Worm (Caenorhabditis elegans) whole organism, L3 larva: Measurements from ENCODE around the gene Y43C5A.4.

Experiments
- R02D3.7 ChIP-seq: fragments of 150-350 bp; optimal IDR thresholded peaks from 2 replicates; lab custom pipeline; 2014; ENCODE audit warnings: missing biosample characterization, missing genetic modification characterization
- ZK546.5 ChIP-seq: sonication (generic microtip); optimal IDR thresholded peaks from 2 replicates; lab custom pipeline; 2017; ENCODE audit warnings: missing biosample characterization, missing genetic modification characterization
- aly-2 ChIP-seq: fragments of 150-350 bp; optimal IDR thresholded peaks from 2 replicates; lab custom pipeline; 2014; ENCODE audit warnings: missing biosample characterization, missing genetic modification characterization
- ama-1 ChIP-seq: fragments of 150-350 bp; optimal IDR thresholded peaks from 2 replicates; lab custom pipeline; 2018
- ceh-16 ChIP-seq: sonication (generic microtip); optimal IDR thresholded peaks from 2 replicates; lab custom pipeline; 2017; ENCODE audit warnings: missing biosample characterization, missing genetic modification characterization
- ceh-28 ChIP-seq: fragments of 150-350 bp; optimal IDR thresholded peaks from 2 replicates; lab custom pipeline; 2014; ENCODE audit warnings: missing biosample characterization, missing genetic modification reagents, missing genetic modification characterization
- ceh-9 ChIP-seq: sonication (generic microtip); optimal IDR thresholded peaks from 2 replicates; lab custom pipeline; 2018; ENCODE audit warnings: missing biosample characterization, missing genetic modification characterization
- elt-2 ChIP-seq: sonication (generic microtip); optimal IDR thresholded peaks from 2 replicates; lab custom pipeline; 2016; ENCODE audit warnings: missing genetic modification reagents, mild to moderate bottlenecking, missing genetic modification characterization, missing compliant biosample characterization
- elt-3 ChIP-seq, 3 experiments: fragments of 150-350 bp in 1 of 3; sonication (generic microtip) in 2 of 3; optimal IDR thresholded peaks; 2 replicates in 2 of 3; 4 replicates in 1 of 3; lab custom pipeline; 2014 to 2017; ENCODE audit warnings: missing biosample characterization in 3 of 3, missing genetic modification characterization in 3 of 3
- eor-1 ChIP-seq, 2 experiments: fragments of 150-350 bp; optimal IDR thresholded peaks; 2 replicates each; lab custom pipeline; 2014 to 2018; ENCODE audit warnings: missing biosample characterization in 2 of 2, missing genetic modification characterization in 2 of 2
- fkh-10 ChIP-seq: sonication (generic microtip); optimal IDR thresholded peaks from 2 replicates; lab custom pipeline; 2017; ENCODE audit warnings: missing biosample characterization, missing genetic modification reagents, missing genetic modification characterization
- fkh-2 ChIP-seq: fragments of 150-350 bp; optimal IDR thresholded peaks from 2 replicates; lab custom pipeline; 2014; ENCODE audit warnings: missing biosample characterization, missing genetic modification reagents, missing genetic modification characterization
- fos-1 ChIP-seq: fragments of 150-350 bp; optimal IDR thresholded peaks from 2 replicates; lab custom pipeline; 2014; ENCODE audit warnings: missing biosample characterization, missing genetic modification characterization
- hmg-11 ChIP-seq: sonication (generic microtip); optimal IDR thresholded peaks from 2 replicates; lab custom pipeline; 2016; ENCODE audit warnings: missing genetic modification characterization, missing compliant biosample characterization
- jun-1 ChIP-seq: fragments of 150-350 bp; optimal IDR thresholded peaks from 2 replicates; lab custom pipeline; 2014; ENCODE audit warnings: missing biosample characterization, missing genetic modification reagents, missing genetic modification characterization
- lin-39 ChIP-seq: fragments of 150-350 bp; optimal IDR thresholded peaks from 2 replicates; lab custom pipeline; 2018; ENCODE audit warnings: missing biosample characterization, missing genetic modification reagents, missing genetic modification characterization
- lsy-12 ChIP-seq: sonication (generic microtip); optimal IDR thresholded peaks from 2 replicates; lab custom pipeline; 2016; ENCODE audit warnings: mild to moderate bottlenecking, missing genetic modification characterization, missing compliant biosample characterization
- mdl-1 ChIP-seq: fragments of 150-350 bp; optimal IDR thresholded peaks from 2 replicates; lab custom pipeline; 2014; ENCODE audit warnings: missing biosample characterization, missing genetic modification characterization
- mml-1 ChIP-seq: fragments of 150-350 bp; sonication (generic microtip); optimal IDR thresholded peaks from 3 replicates; lab custom pipeline; 2014; ENCODE audit warnings: missing biosample characterization, missing genetic modification characterization
- nhr-12 ChIP-seq: fragments of 150-350 bp; optimal IDR thresholded peaks from 2 replicates; lab custom pipeline; 2014; ENCODE audit warnings: missing biosample characterization, missing genetic modification characterization
- nhr-23 ChIP-seq: fragments of 150-350 bp; optimal IDR thresholded peaks from 2 replicates; lab custom pipeline; 2014; ENCODE audit warnings: missing biosample characterization, missing genetic modification reagents, missing genetic modification characterization
- nhr-237 ChIP-seq: fragments of 150-350 bp; optimal IDR thresholded peaks from 2 replicates; lab custom pipeline; 2014; ENCODE audit warnings: missing biosample characterization, missing genetic modification characterization
- nhr-25 ChIP-seq: sonication (generic microtip); optimal IDR thresholded peaks from 2 replicates; lab custom pipeline; 2017; ENCODE audit warnings: missing biosample characterization, missing genetic modification characterization
- nhr-28 ChIP-seq: fragments of 150-350 bp; optimal IDR thresholded peaks from 2 replicates; lab custom pipeline; 2014; ENCODE audit warnings: missing biosample characterization, missing genetic modification characterization
- nhr-43 ChIP-seq: sonication (generic microtip); optimal IDR thresholded peaks from 2 replicates; lab custom pipeline; 2016; ENCODE audit warnings: mild to moderate bottlenecking, missing genetic modification characterization, missing compliant biosample characterization; ENCODE audit not compliant: poor library complexity, severe bottlenecking
- nhr-67 ChIP-seq: fragments of 150-350 bp; optimal IDR thresholded peaks from 2 replicates; lab custom pipeline; 2014; ENCODE audit warnings: missing biosample characterization, missing genetic modification characterization
- nhr-76 ChIP-seq: fragments of 150-350 bp; sonication (generic microtip); optimal IDR thresholded peaks from 5 replicates; lab custom pipeline; 2014; ENCODE audit warnings: missing biosample characterization, missing genetic modification characterization
- pha-4 ChIP-seq: fragments of 150-350 bp; optimal IDR thresholded peaks from 2 replicates; lab custom pipeline; 2014; ENCODE audit warnings: missing biosample characterization, missing genetic modification reagents, missing genetic modification characterization
- pqm-1 ChIP-seq: fragments of 150-350 bp; optimal IDR thresholded peaks from 2 replicates; lab custom pipeline; 2017; ENCODE audit warnings: missing biosample characterization, missing genetic modification characterization, inconsistent platforms
- sea-2 ChIP-seq: fragments of 150-350 bp; sonication (generic microtip); optimal IDR thresholded peaks from 4 replicates; lab custom pipeline; 2014; ENCODE audit warnings: missing biosample characterization, missing genetic modification reagents, missing genetic modification characterization
- tbx-2 ChIP-seq: sonication (generic microtip); optimal IDR thresholded peaks from 2 replicates; lab custom pipeline; 2016; ENCODE audit warnings: mild to moderate bottlenecking, missing genetic modification characterization, missing compliant biosample characterization
- unc-39 ChIP-seq: sonication (generic microtip); optimal IDR thresholded peaks from 4 replicates; lab custom pipeline; 2017; ENCODE audit warnings: missing biosample characterization, missing genetic modification characterization
- unc-62 ChIP-seq: fragments of 150-350 bp; sonication (generic microtip); optimal IDR thresholded peaks from 4 replicates; lab custom pipeline; 2014; ENCODE audit warnings: missing biosample characterization, missing genetic modification reagents, missing genetic modification characterization
- ztf-11 ChIP-seq: fragments of 150-350 bp; optimal IDR thresholded peaks from 2 replicates; lab custom pipeline; 2014; ENCODE audit warnings: missing biosample characterization, missing genetic modification characterization

The Y43C5A.4 gene

ce11 chrIV:10269137-10269933, 8.5 kb upstream of the Y43C5A.4 start, which contains the start of the genes nspd-7 and Y43C5A.2:
TSS of gene nspd-7 (minus strand) at chrIV:10269187.
TSS of gene Y43C5A.2 (plus strand) at chrIV:10269883.
- TF ChIP-seq ceh-16 (tag; lab: Kevin White, UChicago) (no peak), nhr-12 (no peak), pqm-1 (tag; lab: Kevin White, UChicago) (peak; percentile 34), unc-62 (GFP tag; lab: Kevin White, UChicago) (no peak), pha-4 (tag; lab: Kevin White, UChicago) (peak; percentile 22), eor-1 (tag; optimal IDR thresholded peaks at IDR 0.05; lab: Kevin White, UChicago) (no peak), elt-2 (peak; percentile 69), nhr-67 (no peak)
- TF ChIP-seq, all 47 proteins: peak for 3

ce11 chrIV:10273360-10273759, 4.5 kb upstream of the Y43C5A.4 start:
- TF ChIP-seq ztf-11 (tag; lab: Kevin White, UChicago) (no peak), nhr-43 (tag; lab: Kevin White, UChicago) (no peak), fkh-2 (no peak), unc-62 (GFP tag; lab: Kevin White, UChicago) (no peak), nhr-237 (tag; lab: Kevin White, UChicago) (no peak), nhr-23 (no peak), sea-2 (no peak), hmg-11 (tag; lab: Kevin White, UChicago) (no peak), ceh-16 (tag; lab: Kevin White, UChicago) (no peak), pqm-1 (tag; lab: Kevin White, UChicago) (no peak)

ce11 chrIV:10273781-10274313, 4.0 kb upstream of the Y43C5A.4 start, which contains the start of gene Y43C5A.3:
TSS of gene Y43C5A.3 (plus strand) at chrIV:10274036.
- TF ChIP-seq lin-39 (tag; lab: Kevin White, UChicago) (no peak), nhr-23 (peak; percentile 57)
- TF ChIP-seq, all 47 proteins: peak for 1

ce11 chrIV:10275050-10275449, 2.8 kb upstream of the Y43C5A.4 start:
- TF ChIP-seq fkh-10 (no peak), ceh-28 (tag; lab: Kevin White, UChicago) (no peak), nhr-25 (tag; lab: Kevin White, UChicago) (no peak), nhr-76 (tag; lab: Kevin White, UChicago) (no peak), R02D3.7 (no peak), ama-1 (lab: Kevin White, UChicago) (no peak), aly-2 (tag; lab: Kevin White, UChicago) (no peak), unc-39 (no peak), lsy-12 (no peak), mml-1 (tag; lab: Kevin White, UChicago) (no peak), jun-1 (tag; lab: Kevin White, UChicago) (no peak)

- no peak for TF ChIP-seq ceh-16 (tag; lab: Kevin White, UChicago)
- TF ChIP-seq nhr-28 (tag; lab: Kevin White, UChicago) = no peak
- TF ChIP-seq nhr-67 = no peak
- no peak for TF ChIP-seq fos-1
- no peak for TF ChIP-seq lsy-12
- TF ChIP-seq nhr-23 = no peak
- no peak for TF ChIP-seq nhr-237 (tag; lab: Kevin White, UChicago)
- TF ChIP-seq ZK546.5 (tag; lab: Kevin White, UChicago) = no peak
- TF ChIP-seq elt-3 (tag; optimal IDR thresholded peaks at IDR 0.05; lab: Kevin White, UChicago) = no peak
- TF ChIP-seq nhr-25 (tag; lab: Kevin White, UChicago) = no peak
- no peak for TF ChIP-seq nhr-43 (tag; lab: Kevin White, UChicago)
- TF ChIP-seq ceh-9 = no peak
- no peak for TF ChIP-seq pqm-1 (tag; lab: Kevin White, UChicago)
- TF ChIP-seq tbx-2 (tag; lab: Kevin White, UChicago) = no peak
- no peak for TF ChIP-seq R02D3.7
- TF ChIP-seq mdl-1 (tag; lab: Kevin White, UChicago) = no peak
- TF ChIP-seq mml-1 (tag; lab: Kevin White, UChicago) = no peak
Observed at ce11 chrIV:10276960-10277359, 856 bp upstream of the Y43C5A.4 start, which contains the start of gene Y43C5A.7. TSS of gene Y43C5A.7 (plus strand) at chrIV:10277260.
